Fruit fly (Drosophila melanogaster) whole organism, wandering third instar larva: ENCODE data around the gene Tnks.
A peak's percentile ranks its signal among the peaks of the same experiment; 100 is the strongest.

Experiments
- Abd-B ChIP-seq: fragments of >200 bp; optimal IDR thresholded peaks from 2 replicates; lab custom pipeline; 2017; ENCODE audit warnings: missing biosample characterization, missing genetic modification characterization
- CG32264 ChIP-seq: fragments of 200-800 bp; sonication (Bioruptor generic); optimal IDR thresholded peaks from 2 replicates; lab custom pipeline; 2016; ENCODE audit warnings: missing biosample characterization, missing genetic modification characterization
- CG9705 ChIP-seq: fragments of 200-800 bp; sonication (Bioruptor generic); optimal IDR thresholded peaks from 2 replicates; lab custom pipeline; 2018; ENCODE audit warnings: missing biosample characterization, mild to moderate bottlenecking, missing genetic modification characterization
- CrebA ChIP-seq: fragments of 200-800 bp; sonication (Bioruptor generic); optimal IDR thresholded peaks from 2 replicates; lab custom pipeline; 2016; ENCODE audit warnings: missing biosample characterization, mild to moderate bottlenecking, missing genetic modification characterization, borderline replicate concordance
- Dfd ChIP-seq: fragments of >200 bp; optimal IDR thresholded peaks from 2 replicates; lab custom pipeline; 2017; ENCODE audit warnings: missing biosample characterization, missing genetic modification characterization
- Dif ChIP-seq: fragments of 200-275, 200-300 bp; sonication (Bioruptor generic); optimal IDR thresholded peaks from 2 replicates; lab custom pipeline; 2018; ENCODE audit warnings: missing biosample characterization, missing genetic modification characterization; ENCODE audit not compliant: partially characterized antibody
- GATAd ChIP-seq: sonication (Bioruptor generic); optimal IDR thresholded peaks from 2 replicates; lab custom pipeline; 2016; ENCODE audit warnings: missing biosample characterization, missing genetic modification characterization
- HLH106 ChIP-seq: fragments of 200-800 bp; optimal IDR thresholded peaks from 3 replicates; lab custom pipeline; 2019; ENCODE audit warnings: missing biosample characterization, mild to moderate bottlenecking, missing genetic modification characterization, moderate library complexity
- Hnf4 ChIP-seq: fragments of 200-800 bp; sonication (Bioruptor generic); optimal IDR thresholded peaks from 2 replicates; lab custom pipeline; 2016; ENCODE audit warnings: missing biosample characterization, mild to moderate bottlenecking, missing genetic modification characterization
- Hr78 ChIP-seq: fragments of >200 bp; optimal IDR thresholded peaks from 2 replicates; lab custom pipeline; 2017; ENCODE audit warnings: missing biosample characterization, missing genetic modification characterization
- Hr83 ChIP-seq: fragments of 200-300 bp; sonication (Bioruptor generic); optimal IDR thresholded peaks from 2 replicates; lab custom pipeline; 2016; ENCODE audit warnings: missing biosample characterization, mild to moderate bottlenecking, missing genetic modification characterization, moderate library complexity; ENCODE audit not compliant: poor library complexity, severe bottlenecking
- Jra ChIP-seq: sonication (Bioruptor generic); optimal IDR thresholded peaks from 2 replicates; lab custom pipeline; 2016; ENCODE audit warnings: missing biosample characterization, missing genetic modification characterization
- Mio ChIP-seq: sonication (Bioruptor generic); optimal IDR thresholded peaks from 2 replicates; lab custom pipeline; 2016; ENCODE audit warnings: missing biosample characterization, missing genetic modification characterization
- Myc ChIP-seq: fragments of >200 bp; optimal IDR thresholded peaks from 2 replicates; lab custom pipeline; 2017
- N ChIP-seq: fragments of >200 bp; optimal IDR thresholded peaks from 2 replicates; lab custom pipeline; 2018; ENCODE audit warnings: missing biosample characterization, missing external identifiers, missing genetic modification characterization
- OdsH ChIP-seq: fragments of 200-800 bp; sonication (Bioruptor generic); optimal IDR thresholded peaks from 2 replicates; lab custom pipeline; 2016; ENCODE audit warnings: missing biosample characterization, mild to moderate bottlenecking, missing genetic modification characterization
- Rel ChIP-seq, 2 experiments: fragments of 200-800 bp; sonication (Bioruptor generic) in 1 of 2; optimal IDR thresholded peaks; 2 replicates in 1 of 2; 3 replicates in 1 of 2; lab custom pipeline; 2016 to 2019; ENCODE audit warnings: mild to moderate bottlenecking in 2 of 2, missing biosample characterization in 2 of 2, missing genetic modification characterization in 2 of 2, moderate library complexity in 1 of 2
- Sp1 ChIP-seq: fragments of 200-800 bp; sonication (Bioruptor generic); optimal IDR thresholded peaks from 3 replicates; lab custom pipeline; 2019; ENCODE audit warnings: missing biosample characterization, mild to moderate bottlenecking, missing genetic modification characterization, moderate library complexity
- Vsx2 ChIP-seq: fragments of 200-300, 225-300 bp; sonication (Bioruptor generic); optimal IDR thresholded peaks from 2 replicates; lab custom pipeline; 2018; ENCODE audit warnings: missing biosample characterization, missing genetic modification characterization; ENCODE audit not compliant: partially characterized antibody
- br ChIP-seq: fragments of 200-800 bp; sonication (Bioruptor generic); optimal IDR thresholded peaks from 2 replicates; lab custom pipeline; 2016; ENCODE audit warnings: missing biosample characterization, missing genetic modification characterization
- brk ChIP-seq: fragments of 200-800 bp; sonication (Bioruptor generic); optimal IDR thresholded peaks from 2 replicates; lab custom pipeline; 2016; ENCODE audit warnings: missing biosample characterization, mild to moderate bottlenecking, missing genetic modification characterization
- dl ChIP-seq, 2 experiments: fragments of 175-275, 200-275 bp in 1 of 2; fragments of 200-275 bp in 1 of 2; sonication (Bioruptor generic); optimal IDR thresholded peaks; lab custom pipeline; 2018; ENCODE audit warnings: mild to moderate bottlenecking in 2 of 2, missing biosample characterization in 2 of 2, missing genetic modification characterization in 2 of 2, moderate library complexity in 2 of 2; ENCODE audit not compliant: partially characterized antibody in 2 of 2, insufficient read depth in 1 of 2
- dmrt93B ChIP-seq: fragments of 200-800 bp; sonication (Bioruptor generic); optimal IDR thresholded peaks from 2 replicates; lab custom pipeline; 2018; ENCODE audit warnings: missing biosample characterization, mild to moderate bottlenecking, missing genetic modification characterization
- dsf ChIP-seq: sonication (Bioruptor generic); optimal IDR thresholded peaks from 2 replicates; lab custom pipeline; 2016; ENCODE audit warnings: missing biosample characterization, missing genetic modification characterization, borderline replicate concordance
- ey ChIP-seq: fragments of 200-800 bp; sonication (Bioruptor generic); optimal IDR thresholded peaks from 2 replicates; lab custom pipeline; 2016; ENCODE audit warnings: missing biosample characterization, missing genetic modification characterization
- foxo ChIP-seq, 2 experiments: fragments of 200-800 bp; sonication (Bioruptor generic); optimal IDR thresholded peaks; 2 replicates in 1 of 2; 3 replicates in 1 of 2; lab custom pipeline; 2016 to 2017; ENCODE audit warnings: missing biosample characterization in 2 of 2, missing genetic modification characterization in 2 of 2
- fru ChIP-seq: fragments of 200-800 bp; sonication (Bioruptor generic); optimal IDR thresholded peaks from 3 replicates; lab custom pipeline; 2016; ENCODE audit warnings: missing biosample characterization, mild to moderate bottlenecking, missing genetic modification characterization
- h ChIP-seq: fragments of 200-800 bp; sonication (Bioruptor generic); optimal IDR thresholded peaks from 3 replicates; lab custom pipeline; 2016; ENCODE audit warnings: missing biosample characterization, mild to moderate bottlenecking, missing genetic modification characterization
- jim ChIP-seq: fragments of 175-275, 200-325 bp; sonication (Bioruptor generic); optimal IDR thresholded peaks from 2 replicates; lab custom pipeline; 2016; ENCODE audit warnings: missing biosample characterization, mild to moderate bottlenecking, missing genetic modification characterization
- lola ChIP-seq: fragments of >200 bp; optimal IDR thresholded peaks from 2 replicates; lab custom pipeline; 2017; ENCODE audit warnings: missing biosample characterization, missing genetic modification characterization
- pan ChIP-seq: fragments of >200 bp; optimal IDR thresholded peaks from 2 replicates; lab custom pipeline; 2017
- psq ChIP-seq: fragments of 200-800 bp; sonication (Bioruptor generic); optimal IDR thresholded peaks from 3 replicates; lab custom pipeline; 2017; ENCODE audit warnings: missing biosample characterization, mild to moderate bottlenecking, missing genetic modification characterization, moderate library complexity
- rgr ChIP-seq: fragments of 200-800 bp; sonication (Bioruptor generic); optimal IDR thresholded peaks from 3 replicates; lab custom pipeline; 2016; ENCODE audit warnings: missing biosample characterization, mild to moderate bottlenecking, missing genetic modification characterization
- sage ChIP-seq: fragments of 200-800 bp; sonication (Bioruptor generic); optimal IDR thresholded peaks from 2 replicates; lab custom pipeline; 2016; ENCODE audit warnings: missing biosample characterization, mild to moderate bottlenecking, missing genetic modification characterization
- sv ChIP-seq: fragments of 200-800 bp; sonication (Bioruptor generic); optimal IDR thresholded peaks from 3 replicates; lab custom pipeline; 2016; ENCODE audit warnings: missing biosample characterization, missing genetic modification characterization
- tai ChIP-seq: sonication (Bioruptor generic); optimal IDR thresholded peaks from 2 replicates; lab custom pipeline; 2016; ENCODE audit warnings: missing biosample characterization, missing genetic modification characterization
- usp ChIP-seq: fragments of >200 bp; optimal IDR thresholded peaks from 2 replicates; lab custom pipeline; 2017; ENCODE audit warnings: missing biosample characterization, missing genetic modification characterization
- woc ChIP-seq: sonication (Bioruptor generic); optimal IDR thresholded peaks from 2 replicates; lab custom pipeline; 2016; ENCODE audit warnings: missing biosample characterization, mild to moderate bottlenecking, missing genetic modification characterization

The Tnks gene

dm6 chr3R:25660985-25661530 lies at the start of gene Tnks:
Tnks (minus strand) TSS chr3R:25661286.
- no peak for TF ChIP-seq Rel (GFP tag; optimal IDR thresholded peaks at IDR 0.05; lab: Kevin White, UChicago)
- peak; percentile 10 for TF ChIP-seq Rel (tag; optimal IDR thresholded peaks at IDR 0.05; lab: Kevin White, UChicago)
- peak; percentile 23 for TF ChIP-seq sv (GFP tag; lab: Kevin White, UChicago)
- no peak for TF ChIP-seq OdsH (GFP tag; lab: Kevin White, UChicago)

dm6 chr3R:25694167-25694689 lies 33.1 kb upstream of the Tnks start:
- no peak for TF ChIP-seq CG32264 (GFP tag; lab: Kevin White, UChicago)
- TF ChIP-seq Sp1 (GFP tag; lab: Kevin White, UChicago) = no peak
- TF ChIP-seq N (GFP tag; lab: Kevin White, UChicago) = no peak
- TF ChIP-seq sage = no peak

- TF ChIP-seq brk (GFP tag; lab: Kevin White, UChicago) = no peak
- no peak for TF ChIP-seq ey (GFP tag; lab: Kevin White, UChicago)
- no peak for TF ChIP-seq Dif
- no peak for TF ChIP-seq Hnf4 (GFP tag; lab: Kevin White, UChicago)
- no peak for TF ChIP-seq CG32264 (GFP tag; lab: Kevin White, UChicago)
- TF ChIP-seq usp (GFP tag; lab: Kevin White, UChicago) = no peak
- TF ChIP-seq Rel (GFP tag; optimal IDR thresholded peaks at IDR 0.05; lab: Kevin White, UChicago) = no peak
- TF ChIP-seq Rel (tag; optimal IDR thresholded peaks at IDR 0.05; lab: Kevin White, UChicago) = no peak
- no peak for TF ChIP-seq Dfd (GFP tag; lab: Kevin White, UChicago)
- no peak for TF ChIP-seq rgr (GFP tag; lab: Kevin White, UChicago)
- no peak for TF ChIP-seq br (GFP tag; lab: Kevin White, UChicago)
- TF ChIP-seq Hr78 = no peak
Measured at dm6 chr3R:25686698-25687420, 25.8 kb upstream of the Tnks start, which contains the start of gene CLS. CLS (minus strand) TSS chr3R:25687370.

dm6 chr3R:25684859-25685258 lies 23.8 kb upstream of the Tnks start, which contains the start of gene RpL27:
RpL27 (minus strand) TSS chr3R:25685051.
- TF ChIP-seq rgr (GFP tag; lab: Kevin White, UChicago) (peak; percentile 88), pan (lab: Kevin White, UChicago) (no peak), ey (GFP tag; lab: Kevin White, UChicago) (peak; percentile 26), dmrt93B (GFP tag; lab: Kevin White, UChicago) (peak; percentile 82), Jra (GFP tag; lab: Kevin White, UChicago) (peak; percentile 52), Sp1 (GFP tag; lab: Kevin White, UChicago) (peak; percentile 85), CG32264 (GFP tag; lab: Kevin White, UChicago) (peak; percentile 37), sage (peak; percentile 85), N (GFP tag; lab: Kevin White, UChicago) (no peak), sv (GFP tag; lab: Kevin White, UChicago) (peak; percentile 65), Hr78 (no peak), Dfd (GFP tag; lab: Kevin White, UChicago) (no peak), CG9705 (peak; percentile 81), usp (GFP tag; lab: Kevin White, UChicago) (no peak), br (GFP tag; lab: Kevin White, UChicago) (peak; percentile 79), foxo (GFP tag; optimal IDR thresholded peaks at IDR 0.05; lab: Kevin White, UChicago) (peak in 1 of 2 experiments; percentile 76), Myc (lab: Kevin White, UChicago) (peak; percentile 48), h (GFP tag; lab: Kevin White, UChicago) (no peak), tai (GFP tag; lab: Kevin White, UChicago) (no peak), jim (GFP tag; lab: Kevin White, UChicago) (no peak), Mio (GFP tag; lab: Kevin White, UChicago) (no peak), woc (GFP tag; lab: Kevin White, UChicago) (peak; percentile 27), psq (GFP tag; lab: Kevin White, UChicago) (peak; percentile 48), dl (GFP tag; optimal IDR thresholded peaks at IDR 0.05; lab: Kevin White, UChicago; ENCODE audit: insufficient read depth in 1 of 2, partially characterized antibody in 2 of 2) (no peak), dsf (GFP tag; lab: Kevin White, UChicago) (no peak), lola (no peak), brk (GFP tag; lab: Kevin White, UChicago) (peak; percentile 81), GATAd (GFP tag; lab: Kevin White, UChicago) (no peak), HLH106 (tag; lab: Kevin White, UChicago) (peak; percentile 73), fru (peak; percentile 69), Rel (GFP tag; optimal IDR thresholded peaks at IDR 0.05; lab: Kevin White, UChicago) (no peak), Rel (tag; optimal IDR thresholded peaks at IDR 0.05; lab: Kevin White, UChicago) (peak; percentile 81), CrebA (GFP tag; lab: Kevin White, UChicago) (no peak), OdsH (GFP tag; lab: Kevin White, UChicago) (peak; percentile 78), Hnf4 (GFP tag; lab: Kevin White, UChicago) (peak; percentile 69), Hr83 (GFP tag; lab: Kevin White, UChicago) (peak; percentile 93), Dif (no peak), Abd-B (GFP tag; lab: Kevin White, UChicago) (no peak), Vsx2 (GFP tag; lab: Kevin White, UChicago) (no peak)
- TF ChIP-seq, all 38 proteins: peak for 21
